Worm (Caenorhabditis elegans) whole organism, L4/young adult: ENCODE measurements around the gene mml-1.

Experiments used
- W03F9.2 ChIP-seq: fragments of 150-350 bp; optimal IDR thresholded peaks from 2 replicates; lab custom pipeline; 2014; ENCODE audit warnings: missing biosample characterization, missing genetic modification characterization
- dao-5 ChIP-seq: sonication (generic microtip); optimal IDR thresholded peaks from 2 replicates; lab custom pipeline; 2016; ENCODE audit warnings: missing genotype, missing genetic modification characterization, moderate library complexity, missing compliant biosample characterization
- him-1 ChIP-seq: sonication (generic microtip); optimal IDR thresholded peaks from 2 replicates; lab custom pipeline; 2016; ENCODE audit warnings: missing genotype, missing genetic modification reagents, missing genetic modification characterization, missing compliant biosample characterization

DNA sequence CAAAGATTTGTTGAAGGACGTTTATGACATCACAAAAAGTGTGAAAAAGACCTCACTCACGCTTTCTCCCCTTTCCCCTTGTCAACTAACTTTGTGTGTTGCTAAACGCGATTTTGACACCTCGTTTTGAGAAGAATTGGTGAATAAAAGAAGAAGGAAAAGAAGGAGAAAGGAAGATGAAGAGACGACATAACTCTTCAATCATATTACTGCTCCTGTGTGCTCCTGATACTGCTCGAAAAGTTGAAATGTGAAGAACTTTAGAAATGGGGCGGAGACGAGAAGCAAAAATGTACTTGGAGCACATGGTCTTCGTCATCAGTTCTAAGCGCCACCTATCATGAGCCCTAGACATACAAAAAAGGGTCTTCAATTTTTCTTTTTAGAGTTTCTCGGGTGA is 24.5 kb upstream of the mml-1 start:
- TF ChIP-seq W03F9.2 (tag; lab: Kevin White, UChicago) (no peak), him-1 (no peak), dao-5 (tag; lab: Kevin White, UChicago) (no peak)
